In the genomic region with DNA sequence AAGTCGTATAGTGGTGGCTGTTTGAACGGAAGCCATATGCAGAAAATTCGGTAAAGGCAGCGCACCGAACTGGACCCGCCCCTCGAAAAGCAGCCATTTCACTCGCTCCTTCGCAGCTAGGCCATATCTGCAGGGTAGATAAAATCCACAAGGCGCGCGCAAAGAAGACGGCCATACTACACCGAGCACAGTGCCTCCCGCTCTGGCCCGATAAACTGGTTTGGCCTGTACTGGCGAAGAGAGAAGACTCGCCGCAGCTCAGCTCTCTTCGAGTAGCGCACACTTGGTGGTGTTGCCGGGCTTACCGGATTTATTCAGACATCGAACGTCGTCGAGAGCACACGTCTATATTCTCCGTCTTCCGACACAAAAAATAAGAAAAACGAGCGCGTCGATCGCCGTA, we compare ENCODE assay signal across 1 fruit fly cellular context.
TF ChIP-seq lines count a peak whose summit lies in the region.

A gene (plus strand): TSS at position 311 of the 403 bp plus-strand sequence.

TF ChIP-seq in whole organism, embryonic, 481 proteins besides CTCF, POLR2A, EP300 and RAD21 (continued from another document and continues in another):
- TF ChIP-seq gsb-n (tag; optimal IDR thresholded peaks at IDR 0.05; lab: Kevin White, UChicago) (no peak), tup (GFP tag; optimal IDR thresholded peaks at IDR 0.05; lab: Kevin White, UChicago) (no peak), unc-4 (GFP tag; IDR thresholded peaks at IDR 0.05; lab: Robert Waterston, UW; ENCODE audit: partially characterized antibody) (no peak), ro (GFP tag; IDR thresholded peaks at IDR 0.05; lab: Robert Waterston, UW) (no peak), ATbp (GFP tag; optimal IDR thresholded peaks at IDR 0.05; lab: Kevin White, UChicago) (no peak), dmrt11E (tag; optimal IDR thresholded peaks at IDR 0.05; lab: Kevin White, UChicago) (no peak), gfzf (GFP tag; optimal IDR thresholded peaks at IDR 0.05; lab: Kevin White, UChicago) (no peak), CG1233 (GFP tag; optimal IDR thresholded peaks at IDR 0.05; lab: Kevin White, UChicago) (no peak), CG32767 (GFP tag; IDR thresholded peaks at IDR 0.05; lab: Robert Waterston, UW) (peak; percentile 67), CG13123 (GFP tag; optimal IDR thresholded peaks at IDR 0.05; lab: Kevin White, UChicago) (no peak), Gsc (GFP tag; IDR thresholded peaks at IDR 0.05; lab: Robert Waterston, UW) (no peak), Bteb2 (GFP tag; optimal IDR thresholded peaks at IDR 0.05; lab: Kevin White, UChicago) (no peak), az2 (GFP tag; optimal IDR thresholded peaks at IDR 0.05; lab: Kevin White, UChicago) (no peak), grn (GFP tag; optimal IDR thresholded peaks at IDR 0.05; lab: Kevin White, UChicago) (peak; percentile 82), eyg (GFP tag; optimal IDR thresholded peaks at IDR 0.05; lab: Kevin White, UChicago) (no peak), CG8359 (GFP tag; optimal IDR thresholded peaks at IDR 0.05; lab: Kevin White, UChicago; ENCODE audit: borderline replicate concordance) (no peak), vnd (GFP tag; IDR thresholded peaks at IDR 0.05; lab: Robert Waterston, UW; ENCODE audit: partially characterized antibody) (0 out of 3 replicates have a peak, but pooled peaks have one; percentile 9), bab2 (GFP tag; optimal IDR thresholded peaks at IDR 0.05; lab: Kevin White, UChicago) (no peak), mld (GFP tag; IDR thresholded peaks at IDR 0.05; lab: Robert Waterston, UW; ENCODE audit: partially characterized antibody) (no peak), nau (GFP tag; optimal IDR thresholded peaks at IDR 0.05; lab: Kevin White, UChicago) (no peak), chinmo (GFP tag; IDR thresholded peaks at IDR 0.05; lab: Robert Waterston, UW; ENCODE audit: partially characterized antibody) (peak; percentile 79; the same call in 2 of the 4 replicates), CG7556 (GFP tag; optimal IDR thresholded peaks at IDR 0.05; lab: Kevin White, UChicago) (no peak), Max (GFP tag; optimal IDR thresholded peaks at IDR 0.05; lab: Kevin White, UChicago) (no peak), CG9876 (GFP tag; optimal IDR thresholded peaks at IDR 0.05; lab: Kevin White, UChicago) (no peak), H2.0 (GFP tag; IDR thresholded peaks at IDR 0.05; lab: Robert Waterston, UW) (no peak), cg (GFP tag; optimal IDR thresholded peaks at IDR 0.05; lab: Kevin White, UChicago) (peak; percentile 51), CG13287 (GFP tag; IDR thresholded peaks at IDR 0.05; lab: Robert Waterston, UW; ENCODE audit: partially characterized antibody) (peak; percentile 50; the same call in 1 of the 2 replicates), toy (GFP tag; IDR thresholded peaks at IDR 0.05; lab: Robert Waterston, UW) (no peak), nerfin-2 (GFP tag; IDR thresholded peaks at IDR 0.05; lab: Robert Waterston, UW; ENCODE audit: partially characterized antibody) (no peak), dm (GFP tag; optimal IDR thresholded peaks at IDR 0.05; lab: Kevin White, UChicago) (no peak), CG10462 (GFP tag; optimal IDR thresholded peaks at IDR 0.05; lab: Kevin White, UChicago) (no peak), CG6854 (GFP tag; optimal IDR thresholded peaks at IDR 0.05; lab: Kevin White, UChicago) (no peak), da (GFP tag; optimal IDR thresholded peaks at IDR 0.05; lab: Kevin White, UChicago) (no peak), CG6272 (GFP tag; IDR thresholded peaks at IDR 0.05; lab: Robert Waterston, UW) (no peak), Doc2 (GFP tag; IDR thresholded peaks at IDR 0.05; lab: Robert Waterston, UW) (no peak), sc (optimal IDR thresholded peaks at IDR 0.05; lab: Kevin White, UChicago) (no peak), sc (GFP tag; optimal IDR thresholded peaks at IDR 0.05; lab: Kevin White, UChicago) (no peak), CG18619 (GFP tag; optimal IDR thresholded peaks at IDR 0.05; lab: Kevin White, UChicago) (no peak), bbx (GFP tag; IDR thresholded peaks at IDR 0.05; lab: Robert Waterston, UW; ENCODE audit: partially characterized antibody) (peak; percentile 58), her (GFP tag; optimal IDR thresholded peaks at IDR 0.05; lab: Kevin White, UChicago) (no peak), pzg (GFP tag; optimal IDR thresholded peaks at IDR 0.05; lab: Kevin White, UChicago) (no peak), CG13424 (tag; optimal IDR thresholded peaks at IDR 0.05; lab: Kevin White, UChicago) (no peak), Ssrp (tag; optimal IDR thresholded peaks at IDR 0.05; lab: Kevin White, UChicago) (no peak), CG9609 (GFP tag; optimal IDR thresholded peaks at IDR 0.05; lab: Kevin White, UChicago) (no peak), CG30431 (GFP tag; optimal IDR thresholded peaks at IDR 0.05; lab: Kevin White, UChicago) (no peak), CG17361 (GFP tag; IDR thresholded peaks at IDR 0.05; lab: Robert Waterston, UW) (no peak), zfh2 (GFP tag; optimal IDR thresholded peaks at IDR 0.05; lab: Kevin White, UChicago) (no peak), CG11085 (GFP tag; IDR thresholded peaks at IDR 0.05; lab: Robert Waterston, UW) (no peak), tap (tag; optimal IDR thresholded peaks at IDR 0.05; lab: Kevin White, UChicago) (no peak), prd (optimal IDR thresholded peaks at IDR 0.05; lab: Kevin White, UChicago) (no peak), prd (GFP tag; IDR thresholded peaks at IDR 0.05; lab: Robert Waterston, UW) (no peak), Abd-B (GFP tag; optimal IDR thresholded peaks at IDR 0.05; lab: Kevin White, UChicago) (no peak), dimm (GFP tag; IDR thresholded peaks at IDR 0.05; lab: Robert Waterston, UW) (no peak), CG9727 (GFP tag; optimal IDR thresholded peaks at IDR 0.05; lab: Kevin White, UChicago) (no peak), zen2 (GFP tag; IDR thresholded peaks at IDR 0.05; lab: Robert Waterston, UW; ENCODE audit: partially characterized antibody) (peak; percentile 17; the same call in 1 of the 3 replicates), kah (GFP tag; optimal IDR thresholded peaks at IDR 0.05; lab: Kevin White, UChicago) (no peak), knrl (GFP tag; IDR thresholded peaks at IDR 0.05; lab: Robert Waterston, UW; ENCODE audit: partially characterized antibody) (0 out of 3 replicates have a peak, but pooled peaks have one; percentile 23), ato (GFP tag; IDR thresholded peaks at IDR 0.05; lab: Robert Waterston, UW; ENCODE audit: partially characterized antibody) (no peak), sens-2 (GFP tag; IDR thresholded peaks at IDR 0.05; lab: Robert Waterston, UW) (no peak), gro (GFP tag; optimal IDR thresholded peaks at IDR 0.05; lab: Kevin White, UChicago) (no peak), Taf1 (GFP tag; IDR thresholded peaks at IDR 0.05; lab: Robert Waterston, UW) (no peak), Atf6 (GFP tag; IDR thresholded peaks at IDR 0.05; lab: Robert Waterston, UW) (no peak), tll (GFP tag; optimal IDR thresholded peaks at IDR 0.05; lab: Kevin White, UChicago) (peak in 1 of 2 experiments; percentile 68), hbn (GFP tag; IDR thresholded peaks at IDR 0.05; lab: Robert Waterston, UW; ENCODE audit: partially characterized antibody) (no peak), CG8290 (GFP tag; optimal IDR thresholded peaks at IDR 0.05; lab: Kevin White, UChicago) (no peak), CG8290 (tag; optimal IDR thresholded peaks at IDR 0.05; lab: Kevin White, UChicago) (no peak), C15 (GFP tag; IDR thresholded peaks at IDR 0.05; lab: Robert Waterston, UW) (no peak), CG10979 (tag; optimal IDR thresholded peaks at IDR 0.05; lab: Kevin White, UChicago) (no peak), hth (optimal IDR thresholded peaks at IDR 0.05; lab: Kevin White, UChicago) (no peak), CG4707 (GFP tag; optimal IDR thresholded peaks at IDR 0.05; lab: Kevin White, UChicago) (no peak), tgo (GFP tag; IDR thresholded peaks at IDR 0.05; lab: Robert Waterston, UW) (no peak), CG18476 (GFP tag; optimal IDR thresholded peaks at IDR 0.05; lab: Kevin White, UChicago) (no peak), CG3163 (GFP tag; optimal IDR thresholded peaks at IDR 0.05; lab: Kevin White, UChicago) (peak; percentile 36), CG6813 (GFP tag; optimal IDR thresholded peaks at IDR 0.05; lab: Kevin White, UChicago) (no peak), CG17328 (GFP tag; IDR thresholded peaks at IDR 0.05; lab: Robert Waterston, UW) (peak; percentile 28; the same call in 1 of the 2 replicates), CG2712 (tag; optimal IDR thresholded peaks at IDR 0.05; lab: Kevin White, UChicago) (peak; percentile 3), kni (GFP tag; optimal IDR thresholded peaks at IDR 0.05; lab: Kevin White, UChicago) (peak; percentile 47), CoRest (tag; optimal IDR thresholded peaks at IDR 0.05; lab: Kevin White, UChicago) (peak; percentile 61), TFAM (GFP tag; optimal IDR thresholded peaks at IDR 0.05; lab: Kevin White, UChicago) (no peak), NK7.1 (GFP tag; optimal IDR thresholded peaks at IDR 0.05; lab: Kevin White, UChicago) (no peak), klu (GFP tag; IDR thresholded peaks at IDR 0.05; lab: Robert Waterston, UW) (no peak), kay (GFP tag; optimal IDR thresholded peaks at IDR 0.05; lab: Kevin White, UChicago) (no peak), croc (GFP tag; conservative IDR thresholded peaks at IDR 0.05; lab: Robert Waterston, UW) (no peak), NfI (GFP tag; optimal IDR thresholded peaks at IDR 0.05; lab: Kevin White, UChicago) (no peak), CG16815 (GFP tag; optimal IDR thresholded peaks at IDR 0.05; lab: Kevin White, UChicago) (no peak), CG7745 (tag; optimal IDR thresholded peaks at IDR 0.05; lab: Kevin White, UChicago) (no peak), fru (optimal IDR thresholded peaks at IDR 0.05; lab: Kevin White, UChicago) (no peak), Ets97D (GFP tag; optimal IDR thresholded peaks at IDR 0.05; lab: Kevin White, UChicago) (no peak), CG9215 (GFP tag; IDR thresholded peaks at IDR 0.05; lab: Robert Waterston, UW) (no peak), exex (tag; optimal IDR thresholded peaks at IDR 0.05; lab: Kevin White, UChicago) (no peak), sima (GFP tag; optimal IDR thresholded peaks at IDR 0.05; lab: Kevin White, UChicago) (no peak), Sox100B (GFP tag; optimal IDR thresholded peaks at IDR 0.05; lab: Kevin White, UChicago) (no peak), CG13894 (tag; optimal IDR thresholded peaks at IDR 0.05; lab: Kevin White, UChicago) (no peak), CG15696 (tag; optimal IDR thresholded peaks at IDR 0.05; lab: Kevin White, UChicago) (no peak), Jarid2 (GFP tag; optimal IDR thresholded peaks at IDR 0.05; lab: Kevin White, UChicago) (peak; percentile 81), CG13775 (GFP tag; optimal IDR thresholded peaks at IDR 0.05; lab: Kevin White, UChicago) (no peak), phol (tag; optimal IDR thresholded peaks at IDR 0.05; lab: Kevin White, UChicago) (peak; percentile 52), Nf-YC (tag; optimal IDR thresholded peaks at IDR 0.05; lab: Kevin White, UChicago) (peak; percentile 99), crc (GFP tag; optimal IDR thresholded peaks at IDR 0.05; lab: Kevin White, UChicago) (no peak), CG10209 (GFP tag; optimal IDR thresholded peaks at IDR 0.05; lab: Kevin White, UChicago) (no peak), tin (GFP tag; optimal IDR thresholded peaks at IDR 0.05; lab: Kevin White, UChicago) (no peak), CG2678 (tag; optimal IDR thresholded peaks at IDR 0.05; lab: Kevin White, UChicago) (no peak), zfh1 (GFP tag; IDR thresholded peaks at IDR 0.05; lab: Robert Waterston, UW) (no peak), CG3726 (GFP tag; IDR thresholded peaks at IDR 0.05; lab: Robert Waterston, UW) (no peak), sisA (GFP tag; IDR thresholded peaks at IDR 0.05; lab: Robert Waterston, UW) (no peak), CG11456 (GFP tag; IDR thresholded peaks at IDR 0.05; lab: Robert Waterston, UW) (no peak), CG3838 (GFP tag; optimal IDR thresholded peaks at IDR 0.05; lab: Kevin White, UChicago) (no peak), CG1603 (tag; optimal IDR thresholded peaks at IDR 0.05; lab: Kevin White, UChicago) (no peak), CG7357 (GFP tag; IDR thresholded peaks at IDR 0.05; lab: Robert Waterston, UW) (no peak), CG8388 (GFP tag; optimal IDR thresholded peaks at IDR 0.05; lab: Kevin White, UChicago) (no peak), HLH4C (GFP tag; IDR thresholded peaks at IDR 0.05; lab: Robert Waterston, UW; ENCODE audit: partially characterized antibody) (no peak; the same call in 2 of the 3 replicates), Dp (GFP tag; optimal IDR thresholded peaks at IDR 0.05; lab: Kevin White, UChicago) (no peak), pan (optimal IDR thresholded peaks at IDR 0.05; lab: Kevin White, UChicago) (no peak), pan (GFP tag; optimal IDR thresholded peaks at IDR 0.05 in 1 of 2, IDR thresholded peaks at IDR 0.05 in 1 of 2) (no peak), HHEX (GFP tag; optimal IDR thresholded peaks at IDR 0.05; lab: Kevin White, UChicago) (no peak), CG3065 (GFP tag; optimal IDR thresholded peaks at IDR 0.05; lab: Kevin White, UChicago) (no peak), CG11723 (GFP tag; optimal IDR thresholded peaks at IDR 0.05; lab: Kevin White, UChicago) (no peak), CG4730 (GFP tag; IDR thresholded peaks at IDR 0.05; lab: Robert Waterston, UW) (no peak), HLH54F (GFP tag; optimal IDR thresholded peaks at IDR 0.05; lab: Kevin White, UChicago) (no peak), CG6791 (GFP tag; IDR thresholded peaks at IDR 0.05; lab: Robert Waterston, UW; ENCODE audit: partially characterized antibody) (peak; percentile 53; the same call in 1 of the 3 replicates), Optix (GFP tag; IDR thresholded peaks at IDR 0.05; lab: Robert Waterston, UW) (no peak), slbo (GFP tag; IDR thresholded peaks at IDR 0.05; lab: Robert Waterston, UW) (no peak), CG15269 (tag; optimal IDR thresholded peaks at IDR 0.05; lab: Kevin White, UChicago) (no peak), CG1792 (GFP tag; optimal IDR thresholded peaks at IDR 0.05; lab: Kevin White, UChicago) (no peak), CG12236 (GFP tag; optimal IDR thresholded peaks at IDR 0.05; lab: Kevin White, UChicago) (no peak), wor (GFP tag; IDR thresholded peaks at IDR 0.05; lab: Robert Waterston, UW) (no peak), bcd (GFP tag; optimal IDR thresholded peaks at IDR 0.05; lab: Kevin White, UChicago) (no peak), Adf1 (GFP tag; IDR thresholded peaks at IDR 0.05; lab: Robert Waterston, UW) (peak; percentile 60; the same call in 1 of the 2 replicates), disco-r (GFP tag; optimal IDR thresholded peaks at IDR 0.05; lab: Kevin White, UChicago) (no peak), Chrac-16 (GFP tag; optimal IDR thresholded peaks at IDR 0.05; lab: Kevin White, UChicago) (no peak)
